Worm (Caenorhabditis elegans) whole organism, mixed stage, embryonic: ENCODE measurements around the gene ndub-3.

Source experiments
- M03D4.4 ChIP-seq: sonication (generic microtip); optimal IDR thresholded peaks from 2 replicates; lab custom pipeline; 2017; ENCODE audit warnings: mild to moderate bottlenecking, missing genetic modification characterization, missing compliant biosample characterization
- nhr-76 ChIP-seq: sonication (generic microtip); optimal IDR thresholded peaks from 2 replicates; lab custom pipeline; 2017; ENCODE audit warnings: missing biosample characterization, missing genetic modification characterization
- unc-120 ChIP-seq: sonication (generic microtip); optimal IDR thresholded peaks from 2 replicates; lab custom pipeline; 2017; ENCODE audit warnings: missing genetic modification characterization, missing compliant biosample characterization; ENCODE audit not compliant: poor library complexity, severe bottlenecking
- unc-62 ChIP-seq: fragments of 150-350 bp; optimal IDR thresholded peaks from 2 replicates; lab custom pipeline; 2014; ENCODE audit warnings: missing biosample characterization, missing genetic modification reagents, missing genetic modification characterization

DNA sequence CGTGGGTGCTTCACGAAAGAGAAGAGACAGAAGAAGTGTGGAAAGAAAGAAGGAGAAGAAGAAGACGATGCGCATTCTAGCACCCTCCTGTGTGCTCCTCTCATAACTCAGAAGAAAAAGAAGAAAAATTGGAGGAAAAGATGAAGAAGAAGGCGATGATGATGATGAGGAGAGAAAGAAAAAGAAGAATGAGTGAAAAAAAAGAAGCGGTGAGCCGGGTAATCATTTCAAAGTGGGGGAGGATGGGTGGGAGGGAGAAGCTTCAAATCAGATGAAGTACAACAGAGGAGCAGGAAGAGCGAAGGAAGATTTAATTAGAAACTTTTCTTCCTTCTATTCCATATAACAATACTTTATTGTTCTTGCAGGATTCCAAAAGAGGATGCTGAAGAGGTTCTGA, 46.0 kb upstream of the ndub-3 start:
- TF ChIP-seq M03D4.4 (no peak), unc-62 (GFP tag; lab: Kevin White, UChicago) (no peak), nhr-76 (tag; lab: Kevin White, UChicago) (no peak), unc-120 (tag; lab: Kevin White, UChicago) (no peak)
